Worm (Caenorhabditis elegans) whole organism, mixed stage, embryonic: ENCODE measurements around the gene btb-14.

Experiments
- tbx-8 ChIP-seq: fragments of 200-800 bp; sonication (Bioruptor generic); optimal IDR thresholded peaks from 2 replicates; lab custom pipeline; 2018; ENCODE audit warnings: mild to moderate bottlenecking, missing genetic modification characterization, moderate library complexity, missing compliant biosample characterization
- unc-62 ChIP-seq: fragments of 150-350 bp; optimal IDR thresholded peaks from 2 replicates; lab custom pipeline; 2014; ENCODE audit warnings: missing biosample characterization, missing genetic modification reagents, missing genetic modification characterization

Gene btb-14

ce11 chrII:12432356-12432755 is 49.1 kb downstream of the btb-14 start, which contains the start of gene dct-12:
Gene dct-12 (minus strand): TSS chrII:12432456.
- no peak for TF ChIP-seq tbx-8 (GFP tag; lab: Kevin White, UChicago)
- no peak for TF ChIP-seq unc-62
